Worm (Caenorhabditis elegans) whole organism, late embryonic: Measurements from ENCODE around the gene eor-1.

Experiments
- C38D4.7 ChIP-seq: fragments of 200-800 bp; sonication (Bioruptor generic); optimal IDR thresholded peaks from 2 replicates; lab custom pipeline; 2018; ENCODE audit warnings: mild to moderate bottlenecking, missing genetic modification characterization, moderate library complexity, missing compliant biosample characterization
- ceh-22 ChIP-seq: sonication (generic microtip); optimal IDR thresholded peaks from 2 replicates; lab custom pipeline; 2017; ENCODE audit warnings: missing biosample characterization, missing genetic modification characterization
- ceh-31 ChIP-seq: sonication (generic microtip); optimal IDR thresholded peaks from 2 replicates; lab custom pipeline; 2016; ENCODE audit warnings: missing genetic modification characterization, missing compliant biosample characterization
- ceh-45 ChIP-seq: fragments of 200-800 bp; sonication (Bioruptor generic); IDR thresholded peaks from 2 replicates; pipeline ENCODE4 v1.3.6; 2022; ENCODE audit warnings: missing genetic modification reagents, missing genetic modification characterization, missing compliant biosample characterization
- ceh-48 ChIP-seq: sonication (generic microtip); optimal IDR thresholded peaks from 2 replicates; lab custom pipeline; 2016; ENCODE audit warnings: missing genetic modification characterization, inconsistent platforms, missing compliant biosample characterization
- che-1 ChIP-seq: sonication (generic microtip); optimal IDR thresholded peaks from 2 replicates; lab custom pipeline; 2016; ENCODE audit warnings: mild to moderate bottlenecking, missing genetic modification characterization, missing compliant biosample characterization
- dmd-4 ChIP-seq: sonication (generic microtip); optimal IDR thresholded peaks from 2 replicates; lab custom pipeline; 2016; ENCODE audit warnings: borderline replicate concordance, missing genetic modification characterization, missing compliant biosample characterization
- hlh-15 ChIP-seq: sonication (generic microtip); optimal IDR thresholded peaks from 2 replicates; lab custom pipeline; 2016; ENCODE audit warnings: missing genetic modification characterization, missing compliant biosample characterization
- hlh-8 ChIP-seq: sonication (generic microtip); optimal IDR thresholded peaks from 2 replicates; lab custom pipeline; 2016; ENCODE audit warnings: missing genotype, missing genetic modification characterization, missing compliant biosample characterization
- mec-3 ChIP-seq: sonication (generic microtip); optimal IDR thresholded peaks from 2 replicates; lab custom pipeline; 2016; ENCODE audit warnings: borderline replicate concordance, missing genetic modification characterization, missing compliant biosample characterization
- nhr-11 ChIP-seq: fragments of 150-350 bp; optimal IDR thresholded peaks from 2 replicates; lab custom pipeline; 2014; ENCODE audit warnings: missing biosample characterization, missing genetic modification characterization
- pag-3 ChIP-seq: sonication (generic microtip); optimal IDR thresholded peaks from 2 replicates; lab custom pipeline; 2016; ENCODE audit warnings: missing compliant biosample characterization, missing genetic modification characterization, borderline replicate concordance
- pros-1 ChIP-seq: fragments of 150-350 bp; optimal IDR thresholded peaks from 2 replicates; lab custom pipeline; 2014; ENCODE audit warnings: missing biosample characterization, missing genetic modification reagents, missing genetic modification characterization
- rnt-1 ChIP-seq: sonication (generic microtip); optimal IDR thresholded peaks from 2 replicates; lab custom pipeline; 2016; ENCODE audit warnings: missing genetic modification characterization, missing compliant biosample characterization
- tbx-2 ChIP-seq: sonication (generic microtip); optimal IDR thresholded peaks from 2 replicates; lab custom pipeline; 2016; ENCODE audit warnings: missing genetic modification characterization, missing compliant biosample characterization
- unc-86 ChIP-seq: sonication (generic microtip); optimal IDR thresholded peaks from 2 replicates; lab custom pipeline; 2016; ENCODE audit warnings: missing genetic modification characterization, missing compliant biosample characterization

Gene eor-1

DNA sequence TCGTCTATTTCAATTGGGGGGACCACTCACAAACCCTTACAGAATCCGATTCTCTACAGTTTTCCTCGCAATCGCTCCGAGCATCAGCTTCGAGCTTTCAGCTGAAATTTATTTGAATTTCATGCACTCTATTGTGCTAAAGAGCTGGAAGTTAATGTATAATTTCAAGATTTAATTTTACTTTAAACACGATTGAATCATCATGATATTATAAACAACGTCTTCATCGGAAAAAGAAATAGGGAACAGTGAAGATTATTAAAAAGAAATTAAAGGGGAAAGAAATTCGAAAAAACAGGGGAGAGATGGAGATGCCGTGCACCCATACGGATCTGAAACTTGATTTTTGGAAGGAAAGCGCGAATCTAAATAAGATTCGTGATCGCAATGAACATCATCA, 54.8 kb downstream of the eor-1 start, which contains the start of gene hoe-1:
Gene hoe-1, minus strand, starts transcription at position 101 of the 400 bp plus-strand sequence.
- no peak for TF ChIP-seq dmd-4 (tag; lab: Kevin White, UChicago)
- TF ChIP-seq ceh-31 (tag; lab: Kevin White, UChicago), result no peak
- TF ChIP-seq unc-86 (tag; lab: Kevin White, UChicago), result no peak
- no peak for TF ChIP-seq tbx-2 (tag; lab: Kevin White, UChicago)
- TF ChIP-seq ceh-45, result no peak
- TF ChIP-seq ceh-48 (tag; lab: Kevin White, UChicago), result no peak
- no peak for TF ChIP-seq che-1
- TF ChIP-seq hlh-8 (tag; lab: Kevin White, UChicago), result no peak
- no peak for TF ChIP-seq ceh-22 (tag; lab: Kevin White, UChicago)
- TF ChIP-seq pag-3 (tag; lab: Kevin White, UChicago), result no peak
- TF ChIP-seq mec-3 (tag; lab: Kevin White, UChicago), result no peak
- no peak for TF ChIP-seq C38D4.7
- no peak for TF ChIP-seq nhr-11
- no peak for TF ChIP-seq hlh-15 (tag; lab: Kevin White, UChicago)
- no peak for TF ChIP-seq rnt-1 (tag; lab: Kevin White, UChicago)
- TF ChIP-seq pros-1, result no peak
